Worm (Caenorhabditis elegans): ENCODE data around the gene tam-1.

tam-1 gene

ce11 chrV:4987097-4987496 is 24.2 kb upstream of the tam-1 start, which contains the start of gene ncx-8:
ncx-8 (minus strand) TSS chrV:4987197.
- TF ChIP-seq lin-15B (tag; optimal IDR thresholded peaks at IDR 0.05) = no peak
- no peak for TF ChIP-seq efl-1 (optimal IDR thresholded peaks at IDR 0.05)
- TF ChIP-seq efl-1 (GFP tag; optimal IDR thresholded peaks at IDR 0.05 in 1 of 2) = peak in 1 of 2 experiments; percentile 60

ce11 chrV:4983091-4983490 is 20.2 kb upstream of the tam-1 start, which contains the start of gene srsx-13:
srsx-13 (minus strand) TSS chrV:4983191.
- TF ChIP-seq aly-2 (tag; optimal IDR thresholded peaks at IDR 0.05) = no peak
- no peak for TF ChIP-seq sox-4 (tag; optimal IDR thresholded peaks at IDR 0.05)
- no peak for TF ChIP-seq efl-3 (GFP tag; optimal IDR thresholded peaks at IDR 0.05)
- no peak for TF ChIP-seq lin-39 (tag; optimal IDR thresholded peaks at IDR 0.05)
- TF ChIP-seq ama-1 (optimal IDR thresholded peaks at IDR 0.05) = no peak
- TF ChIP-seq fkh-4 (tag; optimal IDR thresholded peaks at IDR 0.05; ENCODE audit: borderline replicate concordance) = no peak
- no peak for TF ChIP-seq pqm-1 (tag; optimal IDR thresholded peaks at IDR 0.05)
- no peak for TF ChIP-seq nhr-237 (tag; optimal IDR thresholded peaks at IDR 0.05)
- TF ChIP-seq snu-23 (GFP tag; optimal IDR thresholded peaks at IDR 0.05) = no peak
- no peak for TF ChIP-seq nhr-84 (tag; optimal IDR thresholded peaks at IDR 0.05)
- TF ChIP-seq nhr-76 (tag; optimal IDR thresholded peaks at IDR 0.05) = no peak
- TF ChIP-seq ztf-11 (tag; optimal IDR thresholded peaks at IDR 0.05) = no peak
- no peak for TF ChIP-seq fkh-8 (tag; optimal IDR thresholded peaks at IDR 0.05)

ce11 chrV:4980873-4981272 is 18.0 kb upstream of the tam-1 start, which contains the start of gene srsx-12:
srsx-12 (minus strand) TSS chrV:4980973.
- no peak for TF ChIP-seq ztf-11 (tag; optimal IDR thresholded peaks at IDR 0.05)
- no peak for TF ChIP-seq lir-3 (tag; optimal IDR thresholded peaks at IDR 0.05; ENCODE audit: poor library complexity)
- no peak for TF ChIP-seq nhr-11 (tag; optimal IDR thresholded peaks at IDR 0.05)
- no peak for TF ChIP-seq snu-23 (GFP tag; optimal IDR thresholded peaks at IDR 0.05)
- no peak for TF ChIP-seq fkh-10 (GFP tag; optimal IDR thresholded peaks at IDR 0.05)
- TF ChIP-seq lin-15B (tag; optimal IDR thresholded peaks at IDR 0.05) = no peak
- TF ChIP-seq irx-1 (tag; optimal IDR thresholded peaks at IDR 0.05) = no peak

ce11 chrV:4980094-4980493 is 17.2 kb upstream of the tam-1 start:
- TF ChIP-seq fkh-4 (tag; optimal IDR thresholded peaks at IDR 0.05; ENCODE audit: borderline replicate concordance) = no peak
- TF ChIP-seq blmp-1 (tag; optimal IDR thresholded peaks at IDR 0.05) = no peak
- no peak for TF ChIP-seq zag-1 (tag; optimal IDR thresholded peaks at IDR 0.05)
- TF ChIP-seq ets-5 (GFP tag; IDR thresholded peaks at IDR 0.05) = no peak
- TF ChIP-seq nhr-11 (tag; optimal IDR thresholded peaks at IDR 0.05) = no peak
- no peak for TF ChIP-seq unc-62 (GFP tag; optimal IDR thresholded peaks at IDR 0.05)
- no peak for TF ChIP-seq hlh-17 (GFP tag; optimal IDR thresholded peaks at IDR 0.05; ENCODE audit: borderline replicate concordance)
- TF ChIP-seq ceh-63 (GFP tag; optimal IDR thresholded peaks at IDR 0.05) = no peak
- no peak for TF ChIP-seq skn-1 (tag; optimal IDR thresholded peaks at IDR 0.05)
- no peak for TF ChIP-seq snpc-4 (tag; optimal IDR thresholded peaks at IDR 0.05)
- TF ChIP-seq isw-1 (GFP tag; IDR thresholded peaks at IDR 0.05) = no peak

ce11 chrV:4979060-4979459 is 16.2 kb upstream of the tam-1 start, which contains the start of gene srsx-11:
srsx-11 (minus strand) TSS chrV:4979160.
- no peak for TF ChIP-seq efl-1 (optimal IDR thresholded peaks at IDR 0.05)
- peak in 1 of 2 experiments; percentile 83 for TF ChIP-seq efl-1 (GFP tag; optimal IDR thresholded peaks at IDR 0.05 in 1 of 2)
- TF ChIP-seq pax-3 (tag; optimal IDR thresholded peaks at IDR 0.05) = no peak
- TF ChIP-seq unc-130 (tag; optimal IDR thresholded peaks at IDR 0.05) = no peak
- TF ChIP-seq C16A3.4 (tag; optimal IDR thresholded peaks at IDR 0.05) = no peak
- TF ChIP-seq nhr-90 (tag; optimal IDR thresholded peaks at IDR 0.05; ENCODE audit: poor library complexity) = no peak
- TF ChIP-seq nhr-77 (tag; optimal IDR thresholded peaks at IDR 0.05) = no peak
- TF ChIP-seq jun-1 (tag; optimal IDR thresholded peaks at IDR 0.05) = no peak
- TF ChIP-seq ztf-4 (tag; optimal IDR thresholded peaks at IDR 0.05) = no peak
- no peak for TF ChIP-seq mdl-1 (tag; optimal IDR thresholded peaks at IDR 0.05)
- TF ChIP-seq egl-27 (tag; optimal IDR thresholded peaks at IDR 0.05) = no peak
- no peak for TF ChIP-seq sox-4 (tag; optimal IDR thresholded peaks at IDR 0.05)
- TF ChIP-seq fkh-8 (tag; optimal IDR thresholded peaks at IDR 0.05) = peak; percentile 5
- TF ChIP-seq nhr-71 (tag; optimal IDR thresholded peaks at IDR 0.05) = no peak
- TF ChIP-seq pag-3 (tag; optimal IDR thresholded peaks at IDR 0.05; ENCODE audit: borderline replicate concordance, insufficient read depth) = no peak
- TF ChIP-seq ets-5 (GFP tag; IDR thresholded peaks at IDR 0.05) = no peak
- no peak for TF ChIP-seq unc-62 (GFP tag; optimal IDR thresholded peaks at IDR 0.05)

Measured in whole organism, L1 larva.